Fruit fly (Drosophila melanogaster) whole organism, wandering third instar larva: ENCODE results near the gene CG18787.

Source experiments
- Abd-B ChIP-seq: fragments of >200 bp; optimal IDR thresholded peaks from 2 replicates; lab custom pipeline; 2017; ENCODE audit warnings: missing biosample characterization, missing genetic modification characterization
- CG9705 ChIP-seq: fragments of 200-800 bp; sonication (Bioruptor generic); optimal IDR thresholded peaks from 2 replicates; lab custom pipeline; 2018; ENCODE audit warnings: missing biosample characterization, mild to moderate bottlenecking, missing genetic modification characterization
- Dfd ChIP-seq: fragments of >200 bp; optimal IDR thresholded peaks from 2 replicates; lab custom pipeline; 2017; ENCODE audit warnings: missing biosample characterization, missing genetic modification characterization
- Dif ChIP-seq: fragments of 200-275, 200-300 bp; sonication (Bioruptor generic); optimal IDR thresholded peaks from 2 replicates; lab custom pipeline; 2018; ENCODE audit warnings: missing biosample characterization, missing genetic modification characterization; ENCODE audit not compliant: partially characterized antibody
- GATAd ChIP-seq: sonication (Bioruptor generic); optimal IDR thresholded peaks from 2 replicates; lab custom pipeline; 2016; ENCODE audit warnings: missing biosample characterization, missing genetic modification characterization
- HLH106 ChIP-seq: fragments of 200-800 bp; optimal IDR thresholded peaks from 3 replicates; lab custom pipeline; 2019; ENCODE audit warnings: missing biosample characterization, mild to moderate bottlenecking, missing genetic modification characterization, moderate library complexity
- Hnf4 ChIP-seq: fragments of 200-800 bp; sonication (Bioruptor generic); optimal IDR thresholded peaks from 2 replicates; lab custom pipeline; 2016; ENCODE audit warnings: missing biosample characterization, mild to moderate bottlenecking, missing genetic modification characterization
- Hr78 ChIP-seq: fragments of >200 bp; optimal IDR thresholded peaks from 2 replicates; lab custom pipeline; 2017; ENCODE audit warnings: missing biosample characterization, missing genetic modification characterization
- Jra ChIP-seq: sonication (Bioruptor generic); optimal IDR thresholded peaks from 2 replicates; lab custom pipeline; 2016; ENCODE audit warnings: missing biosample characterization, missing genetic modification characterization
- Mio ChIP-seq: sonication (Bioruptor generic); optimal IDR thresholded peaks from 2 replicates; lab custom pipeline; 2016; ENCODE audit warnings: missing biosample characterization, missing genetic modification characterization
- Myc ChIP-seq: fragments of >200 bp; optimal IDR thresholded peaks from 2 replicates; lab custom pipeline; 2017
- N ChIP-seq: fragments of >200 bp; optimal IDR thresholded peaks from 2 replicates; lab custom pipeline; 2018; ENCODE audit warnings: missing biosample characterization, missing external identifiers, missing genetic modification characterization
- OdsH ChIP-seq: fragments of 200-800 bp; sonication (Bioruptor generic); optimal IDR thresholded peaks from 2 replicates; lab custom pipeline; 2016; ENCODE audit warnings: missing biosample characterization, mild to moderate bottlenecking, missing genetic modification characterization
- Rel ChIP-seq, 2 experiments: fragments of 200-800 bp; sonication (Bioruptor generic) in 1 of 2; optimal IDR thresholded peaks; 2 replicates in 1 of 2; 3 replicates in 1 of 2; lab custom pipeline; 2016 to 2019; ENCODE audit warnings: mild to moderate bottlenecking in 2 of 2, missing biosample characterization in 2 of 2, missing genetic modification characterization in 2 of 2, moderate library complexity in 1 of 2
- Sp1 ChIP-seq: fragments of 200-800 bp; sonication (Bioruptor generic); optimal IDR thresholded peaks from 3 replicates; lab custom pipeline; 2019; ENCODE audit warnings: missing biosample characterization, mild to moderate bottlenecking, missing genetic modification characterization, moderate library complexity
- Vsx2 ChIP-seq: fragments of 200-300, 225-300 bp; sonication (Bioruptor generic); optimal IDR thresholded peaks from 2 replicates; lab custom pipeline; 2018; ENCODE audit warnings: missing biosample characterization, missing genetic modification characterization; ENCODE audit not compliant: partially characterized antibody
- br ChIP-seq: fragments of 200-800 bp; sonication (Bioruptor generic); optimal IDR thresholded peaks from 2 replicates; lab custom pipeline; 2016; ENCODE audit warnings: missing biosample characterization, missing genetic modification characterization
- brk ChIP-seq: fragments of 200-800 bp; sonication (Bioruptor generic); optimal IDR thresholded peaks from 2 replicates; lab custom pipeline; 2016; ENCODE audit warnings: missing biosample characterization, mild to moderate bottlenecking, missing genetic modification characterization
- dl ChIP-seq, 2 experiments: fragments of 175-275, 200-275 bp in 1 of 2; fragments of 200-275 bp in 1 of 2; sonication (Bioruptor generic); optimal IDR thresholded peaks; lab custom pipeline; 2018; ENCODE audit warnings: mild to moderate bottlenecking in 2 of 2, missing biosample characterization in 2 of 2, missing genetic modification characterization in 2 of 2, moderate library complexity in 2 of 2; ENCODE audit not compliant: partially characterized antibody in 2 of 2, insufficient read depth in 1 of 2
- dmrt93B ChIP-seq: fragments of 200-800 bp; sonication (Bioruptor generic); optimal IDR thresholded peaks from 2 replicates; lab custom pipeline; 2018; ENCODE audit warnings: missing biosample characterization, mild to moderate bottlenecking, missing genetic modification characterization
- dsf ChIP-seq: sonication (Bioruptor generic); optimal IDR thresholded peaks from 2 replicates; lab custom pipeline; 2016; ENCODE audit warnings: missing biosample characterization, missing genetic modification characterization, borderline replicate concordance
- foxo ChIP-seq, 2 experiments: fragments of 200-800 bp; sonication (Bioruptor generic); optimal IDR thresholded peaks; 2 replicates in 1 of 2; 3 replicates in 1 of 2; lab custom pipeline; 2016 to 2017; ENCODE audit warnings: missing biosample characterization in 2 of 2, missing genetic modification characterization in 2 of 2
- fru ChIP-seq: fragments of 200-800 bp; sonication (Bioruptor generic); optimal IDR thresholded peaks from 3 replicates; lab custom pipeline; 2016; ENCODE audit warnings: missing biosample characterization, mild to moderate bottlenecking, missing genetic modification characterization
- h ChIP-seq: fragments of 200-800 bp; sonication (Bioruptor generic); optimal IDR thresholded peaks from 3 replicates; lab custom pipeline; 2016; ENCODE audit warnings: missing biosample characterization, mild to moderate bottlenecking, missing genetic modification characterization
- jim ChIP-seq: fragments of 175-275, 200-325 bp; sonication (Bioruptor generic); optimal IDR thresholded peaks from 2 replicates; lab custom pipeline; 2016; ENCODE audit warnings: missing biosample characterization, mild to moderate bottlenecking, missing genetic modification characterization
- pan ChIP-seq: fragments of >200 bp; optimal IDR thresholded peaks from 2 replicates; lab custom pipeline; 2017
- psq ChIP-seq: fragments of 200-800 bp; sonication (Bioruptor generic); optimal IDR thresholded peaks from 3 replicates; lab custom pipeline; 2017; ENCODE audit warnings: missing biosample characterization, mild to moderate bottlenecking, missing genetic modification characterization, moderate library complexity
- rgr ChIP-seq: fragments of 200-800 bp; sonication (Bioruptor generic); optimal IDR thresholded peaks from 3 replicates; lab custom pipeline; 2016; ENCODE audit warnings: missing biosample characterization, mild to moderate bottlenecking, missing genetic modification characterization
- sage ChIP-seq: fragments of 200-800 bp; sonication (Bioruptor generic); optimal IDR thresholded peaks from 2 replicates; lab custom pipeline; 2016; ENCODE audit warnings: missing biosample characterization, mild to moderate bottlenecking, missing genetic modification characterization
- sv ChIP-seq: fragments of 200-800 bp; sonication (Bioruptor generic); optimal IDR thresholded peaks from 3 replicates; lab custom pipeline; 2016; ENCODE audit warnings: missing biosample characterization, missing genetic modification characterization
- tai ChIP-seq: sonication (Bioruptor generic); optimal IDR thresholded peaks from 2 replicates; lab custom pipeline; 2016; ENCODE audit warnings: missing biosample characterization, missing genetic modification characterization
- usp ChIP-seq: fragments of >200 bp; optimal IDR thresholded peaks from 2 replicates; lab custom pipeline; 2017; ENCODE audit warnings: missing biosample characterization, missing genetic modification characterization
- woc ChIP-seq: sonication (Bioruptor generic); optimal IDR thresholded peaks from 2 replicates; lab custom pipeline; 2016; ENCODE audit warnings: missing biosample characterization, mild to moderate bottlenecking, missing genetic modification characterization

CG18787 gene

DNA sequence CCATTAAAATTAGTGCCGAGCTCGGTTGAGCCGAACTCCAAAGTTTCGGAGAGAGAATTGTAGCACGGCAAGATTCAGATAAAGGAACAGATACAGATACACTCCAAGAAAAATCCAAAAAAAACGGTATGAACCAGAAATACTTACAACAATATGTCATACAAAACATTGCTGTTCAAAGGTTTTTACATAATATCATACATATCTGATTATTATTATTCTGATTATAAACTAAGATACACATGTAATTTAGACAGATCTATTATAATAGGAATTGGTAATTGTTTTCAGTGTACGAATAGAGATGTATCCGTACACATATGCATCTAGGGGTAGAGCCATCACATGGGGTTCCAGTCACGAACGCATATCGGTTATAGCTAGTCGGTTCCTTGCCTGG, 19.1 kb downstream of the CG18787 start:
- no peak for TF ChIP-seq usp (GFP tag; lab: Kevin White, UChicago)
- TF ChIP-seq dmrt93B: no peak
- TF ChIP-seq psq: no peak
- TF ChIP-seq dsf: no peak
- TF ChIP-seq CG9705: no peak
- no peak for TF ChIP-seq rgr (GFP tag; lab: Kevin White, UChicago)
- TF ChIP-seq foxo (GFP tag; optimal IDR thresholded peaks at IDR 0.05; lab: Kevin White, UChicago): no peak
- no peak for TF ChIP-seq fru (GFP tag; lab: Kevin White, UChicago)
- TF ChIP-seq tai: no peak
- TF ChIP-seq pan (lab: Kevin White, UChicago): no peak
- TF ChIP-seq Vsx2 (GFP tag; lab: Kevin White, UChicago): no peak
- TF ChIP-seq Hnf4 (GFP tag; lab: Kevin White, UChicago): no peak
- no peak for TF ChIP-seq Myc (lab: Kevin White, UChicago)
- TF ChIP-seq Dfd (GFP tag; lab: Kevin White, UChicago): no peak
- TF ChIP-seq jim (GFP tag; lab: Kevin White, UChicago): no peak
- TF ChIP-seq Mio (GFP tag; lab: Kevin White, UChicago): no peak
- TF ChIP-seq br (GFP tag; lab: Kevin White, UChicago): no peak
- TF ChIP-seq, all 38 proteins: peak for 0

DNA sequence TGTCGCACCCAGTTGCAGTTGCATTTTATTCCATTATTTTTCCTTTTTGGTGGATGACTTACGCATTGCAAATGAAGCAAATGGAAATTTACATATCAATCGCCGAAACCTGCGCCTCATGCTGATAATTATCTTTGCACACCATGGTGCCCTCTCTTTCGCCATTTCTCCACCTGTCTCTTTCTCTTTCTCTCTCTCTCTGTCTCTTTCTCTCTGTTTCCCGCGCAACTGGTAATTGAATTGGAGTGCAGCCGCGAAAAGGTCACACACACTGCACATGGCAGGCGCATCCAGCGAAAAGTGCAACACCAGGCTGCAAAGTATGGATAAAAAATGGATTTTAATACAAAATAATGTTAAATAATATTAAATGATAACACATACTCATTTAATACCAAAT, 21.4 kb downstream of the CG18787 start:
- TF ChIP-seq foxo (GFP tag; optimal IDR thresholded peaks at IDR 0.05; lab: Kevin White, UChicago) (no peak), Abd-B (GFP tag; lab: Kevin White, UChicago) (no peak), sv (GFP tag; lab: Kevin White, UChicago) (no peak), tai (no peak), CG9705 (no peak), brk (no peak), dsf (no peak), HLH106 (no peak), sage (no peak), Jra (no peak), Sp1 (GFP tag; lab: Kevin White, UChicago) (no peak), fru (GFP tag; lab: Kevin White, UChicago) (no peak), dl (GFP tag; optimal IDR thresholded peaks at IDR 0.05; lab: Kevin White, UChicago; ENCODE audit: insufficient read depth in 1 of 2, partially characterized antibody in 2 of 2) (no peak), psq (no peak), Vsx2 (GFP tag; lab: Kevin White, UChicago) (no peak)

DNA sequence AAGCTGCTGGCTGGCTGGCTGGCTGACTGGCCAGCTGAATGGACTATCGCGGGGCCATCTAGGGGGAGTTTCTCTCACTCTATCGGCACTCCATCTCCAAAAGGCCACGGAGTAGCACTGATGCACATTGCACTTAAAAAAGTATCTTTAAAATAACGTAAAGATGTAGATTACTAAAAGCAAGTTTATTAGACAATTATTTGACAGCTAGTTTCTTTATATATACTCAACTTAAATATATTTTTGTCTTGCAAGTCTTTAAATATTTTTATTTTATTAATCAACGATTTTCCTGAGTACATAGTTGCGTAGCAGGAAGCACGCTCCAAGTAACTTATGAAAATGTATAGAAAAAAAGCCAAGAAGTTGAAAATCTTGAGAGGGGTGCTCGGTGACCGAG, 22.2 kb downstream of the CG18787 start:
- TF ChIP-seq Jra (no peak), foxo (GFP tag; optimal IDR thresholded peaks at IDR 0.05; lab: Kevin White, UChicago) (no peak), brk (no peak), Rel (GFP tag; optimal IDR thresholded peaks at IDR 0.05; lab: Kevin White, UChicago) (no peak), Rel (tag; optimal IDR thresholded peaks at IDR 0.05; lab: Kevin White, UChicago) (no peak), Hr78 (GFP tag; lab: Kevin White, UChicago) (no peak), usp (GFP tag; lab: Kevin White, UChicago) (no peak), sv (GFP tag; lab: Kevin White, UChicago) (no peak), OdsH (no peak), Myc (lab: Kevin White, UChicago) (no peak), Vsx2 (GFP tag; lab: Kevin White, UChicago) (no peak), dmrt93B (no peak), h (GFP tag; lab: Kevin White, UChicago) (no peak)

DNA sequence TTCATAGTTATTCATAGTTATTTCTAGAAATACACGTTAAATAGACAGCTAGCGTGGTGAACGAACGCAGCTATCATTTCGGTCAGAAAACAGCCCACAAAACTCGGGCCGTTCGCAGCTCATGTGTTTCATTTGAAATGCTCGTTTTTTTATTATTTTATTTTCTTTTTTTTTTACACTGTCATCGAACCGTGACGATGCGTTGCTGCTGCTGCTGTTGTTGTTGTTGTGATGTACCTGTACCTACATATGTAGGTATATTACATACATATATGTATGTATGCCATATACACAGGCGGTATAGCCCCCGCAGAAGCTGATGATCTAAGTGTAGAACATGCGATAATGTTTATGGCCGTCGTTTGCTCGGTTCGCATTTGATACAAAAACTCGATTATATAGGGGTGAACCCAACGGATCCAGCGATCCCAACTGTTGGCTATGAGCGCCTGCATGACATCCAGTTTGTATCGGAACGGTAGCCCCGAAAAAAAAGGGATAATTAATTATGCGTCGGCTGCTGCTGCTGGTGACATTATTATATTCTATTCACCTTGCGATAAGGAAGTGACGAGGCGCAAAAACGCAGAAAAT, 25.9 kb downstream of the CG18787 start:
- no peak for TF ChIP-seq woc (GFP tag; lab: Kevin White, UChicago)
- no peak for TF ChIP-seq Dif
- no peak for TF ChIP-seq dmrt93B
- TF ChIP-seq Vsx2 (GFP tag; lab: Kevin White, UChicago): no peak
- TF ChIP-seq dsf: no peak
- no peak for TF ChIP-seq h (GFP tag; lab: Kevin White, UChicago)
- no peak for TF ChIP-seq rgr (GFP tag; lab: Kevin White, UChicago)
- no peak for TF ChIP-seq N (GFP tag; lab: Kevin White, UChicago)
- TF ChIP-seq GATAd (GFP tag; lab: Kevin White, UChicago): no peak
- TF ChIP-seq dl (GFP tag; optimal IDR thresholded peaks at IDR 0.05; lab: Kevin White, UChicago; ENCODE audit: insufficient read depth in 1 of 2, partially characterized antibody in 2 of 2): no peak
